Fruit fly (Drosophila melanogaster) whole organism, wandering third instar larva: ENCODE data around the gene Arts.

Source experiments
- Abd-B ChIP-seq: fragments of >200 bp; optimal IDR thresholded peaks from 2 replicates; lab custom pipeline; 2017; ENCODE audit warnings: missing biosample characterization, missing genetic modification characterization
- GATAd ChIP-seq: sonication (Bioruptor generic); optimal IDR thresholded peaks from 2 replicates; lab custom pipeline; 2016; ENCODE audit warnings: missing biosample characterization, missing genetic modification characterization
- Mio ChIP-seq: sonication (Bioruptor generic); optimal IDR thresholded peaks from 2 replicates; lab custom pipeline; 2016; ENCODE audit warnings: missing biosample characterization, missing genetic modification characterization
- OdsH ChIP-seq: fragments of 200-800 bp; sonication (Bioruptor generic); optimal IDR thresholded peaks from 2 replicates; lab custom pipeline; 2016; ENCODE audit warnings: missing biosample characterization, mild to moderate bottlenecking, missing genetic modification characterization
- Rel ChIP-seq, 2 experiments: fragments of 200-800 bp; sonication (Bioruptor generic) in 1 of 2; optimal IDR thresholded peaks; 2 replicates in 1 of 2; 3 replicates in 1 of 2; lab custom pipeline; 2016 to 2019; ENCODE audit warnings: mild to moderate bottlenecking in 2 of 2, missing biosample characterization in 2 of 2, missing genetic modification characterization in 2 of 2, moderate library complexity in 1 of 2
- br ChIP-seq: fragments of 200-800 bp; sonication (Bioruptor generic); optimal IDR thresholded peaks from 2 replicates; lab custom pipeline; 2016; ENCODE audit warnings: missing biosample characterization, missing genetic modification characterization
- fru ChIP-seq: fragments of 200-800 bp; sonication (Bioruptor generic); optimal IDR thresholded peaks from 3 replicates; lab custom pipeline; 2016; ENCODE audit warnings: missing biosample characterization, mild to moderate bottlenecking, missing genetic modification characterization
- jim ChIP-seq: fragments of 175-275, 200-325 bp; sonication (Bioruptor generic); optimal IDR thresholded peaks from 2 replicates; lab custom pipeline; 2016; ENCODE audit warnings: missing biosample characterization, mild to moderate bottlenecking, missing genetic modification characterization
- pan ChIP-seq: fragments of >200 bp; optimal IDR thresholded peaks from 2 replicates; lab custom pipeline; 2017
- psq ChIP-seq: fragments of 200-800 bp; sonication (Bioruptor generic); optimal IDR thresholded peaks from 3 replicates; lab custom pipeline; 2017; ENCODE audit warnings: missing biosample characterization, mild to moderate bottlenecking, missing genetic modification characterization, moderate library complexity
- tai ChIP-seq: sonication (Bioruptor generic); optimal IDR thresholded peaks from 2 replicates; lab custom pipeline; 2016; ENCODE audit warnings: missing biosample characterization, missing genetic modification characterization
- usp ChIP-seq: fragments of >200 bp; optimal IDR thresholded peaks from 2 replicates; lab custom pipeline; 2017; ENCODE audit warnings: missing biosample characterization, missing genetic modification characterization

dm6 chr3L:16556523-16556922 lies 46.1 kb upstream of the Arts start, which contains the start of gene CG4229:
- no peak for TF ChIP-seq Rel (GFP tag; optimal IDR thresholded peaks at IDR 0.05; lab: Kevin White, UChicago)
- TF ChIP-seq Rel (tag; optimal IDR thresholded peaks at IDR 0.05; lab: Kevin White, UChicago): no peak
- TF ChIP-seq tai (GFP tag; lab: Kevin White, UChicago): no peak
- no peak for TF ChIP-seq jim (GFP tag; lab: Kevin White, UChicago)
- no peak for TF ChIP-seq Mio (GFP tag; lab: Kevin White, UChicago)
- no peak for TF ChIP-seq GATAd (GFP tag; lab: Kevin White, UChicago)
- TF ChIP-seq pan (lab: Kevin White, UChicago): no peak
- no peak for TF ChIP-seq fru (GFP tag; lab: Kevin White, UChicago)
- no peak for TF ChIP-seq usp
- TF ChIP-seq OdsH (GFP tag; lab: Kevin White, UChicago): no peak
- no peak for TF ChIP-seq Abd-B (GFP tag; lab: Kevin White, UChicago)
- TF ChIP-seq br (GFP tag; lab: Kevin White, UChicago): no peak
- no peak for TF ChIP-seq psq (GFP tag; lab: Kevin White, UChicago)
